Worm (Caenorhabditis elegans) whole organism, L1 larva: ENCODE results near the gene cdc-73.

ENCODE experiments used
- ama-1 ChIP-seq: fragments of 150-350 bp; optimal IDR thresholded peaks from 2 replicates; lab custom pipeline; 2014
- ceh-88 ChIP-seq: fragments of 200-800 bp; sonication (Bioruptor generic); IDR thresholded peaks from 2 replicates; pipeline ENCODE4 v1.3.6; 2022; ENCODE audit warnings: missing genetic modification characterization, missing compliant biosample characterization
- lin-15B ChIP-seq: fragments of 150-350 bp; sonication (generic microtip); optimal IDR thresholded peaks from 3 replicates; lab custom pipeline; 2014; ENCODE audit warnings: missing biosample characterization, missing genetic modification characterization
- nhr-237 ChIP-seq: fragments of 150-350 bp; optimal IDR thresholded peaks from 2 replicates; lab custom pipeline; 2014; ENCODE audit warnings: missing biosample characterization, missing genetic modification characterization
- nhr-76 ChIP-seq: sonication (generic microtip); optimal IDR thresholded peaks from 2 replicates; lab custom pipeline; 2017; ENCODE audit warnings: missing biosample characterization, missing genetic modification characterization
- pqm-1 ChIP-seq: sonication (generic microtip); optimal IDR thresholded peaks from 3 replicates; lab custom pipeline; 2017; ENCODE audit warnings: missing biosample characterization, missing genetic modification characterization

ce11 chrIV:4032350-4032749 is 10.0 kb upstream of the cdc-73 start:
- TF ChIP-seq nhr-76 (tag; lab: Kevin White, UChicago) (no peak), nhr-237 (no peak), lin-15B (tag; lab: Kevin White, UChicago) (no peak), ama-1 (lab: Kevin White, UChicago) (no peak), ceh-88 (no peak), pqm-1 (no peak)
